Fruit fly (Drosophila melanogaster) Kc167 (cell line): Measurements from ENCODE around the gene Lip3.

Source experiments
- Sin3A ChIP-seq: fragments of >200 bp; optimal IDR thresholded peaks from 2 replicates; lab custom pipeline; 2018; ENCODE audit warnings: missing external identifiers
- insv ChIP-seq: fragments of >200 bp; optimal IDR thresholded peaks from 3 replicates; lab custom pipeline; 2018; ENCODE audit warnings: missing external identifiers
- psq ChIP-seq: fragments of >200 bp; optimal IDR thresholded peaks from 2 replicates; lab custom pipeline; 2017; ENCODE audit warnings: missing external identifiers
- ttk ChIP-seq: sonication (Bioruptor generic); optimal IDR thresholded peaks from 2 replicates; lab custom pipeline; 2017; ENCODE audit warnings: missing external identifiers

- no peak for TF ChIP-seq insv (lab: Kevin White, UChicago)
- no peak for TF ChIP-seq ttk
- TF ChIP-seq Sin3A (lab: Kevin White, UChicago): no peak
- TF ChIP-seq psq (lab: Kevin White, UChicago): no peak
These were observed 14.7 kb downstream of the Lip3 start for dm6 chr3R:13356960-13357359.
